Worm (Caenorhabditis elegans) whole organism, L1 larva: ENCODE data around the gene trul-1.

Source experiments
- C04F5.9 ChIP-seq: sonication (generic microtip); optimal IDR thresholded peaks from 2 replicates; lab custom pipeline; 2016; ENCODE audit warnings: missing genetic modification characterization, missing compliant biosample characterization
- C16A3.4 ChIP-seq: fragments of 150-350 bp; optimal IDR thresholded peaks from 2 replicates; lab custom pipeline; 2014; ENCODE audit warnings: missing biosample characterization, missing genetic modification characterization
- aha-1 ChIP-seq: fragments of 150-350 bp; optimal IDR thresholded peaks from 2 replicates; lab custom pipeline; 2014; ENCODE audit warnings: missing biosample characterization, missing genetic modification characterization
- aly-2 ChIP-seq: fragments of 150-350 bp; optimal IDR thresholded peaks from 2 replicates; lab custom pipeline; 2014; ENCODE audit warnings: missing biosample characterization, missing genetic modification characterization
- ama-1 ChIP-seq: fragments of 150-350 bp; optimal IDR thresholded peaks from 2 replicates; lab custom pipeline; 2014
- blmp-1 ChIP-seq: fragments of 150-350 bp; optimal IDR thresholded peaks from 2 replicates; lab custom pipeline; 2014; ENCODE audit warnings: missing biosample characterization, missing genetic modification characterization
- ceh-63 ChIP-seq: fragments of 200-800 bp; sonication (Bioruptor generic); optimal IDR thresholded peaks from 2 replicates; lab custom pipeline; 2018; ENCODE audit warnings: mild to moderate bottlenecking, missing genetic modification characterization, missing compliant biosample characterization
- ceh-90 ChIP-seq: sonication (generic microtip); optimal IDR thresholded peaks from 2 replicates; lab custom pipeline; 2016; ENCODE audit warnings: missing genetic modification characterization, missing compliant biosample characterization
- ces-1 ChIP-seq: fragments of 150-350 bp; optimal IDR thresholded peaks from 2 replicates; lab custom pipeline; 2014; ENCODE audit warnings: missing biosample characterization, missing genetic modification reagents, missing genetic modification characterization
- dpl-1 ChIP-seq, 3 experiments: fragments of 150-350 bp in 2 of 3; sonication (generic microtip) in 1 of 3; optimal IDR thresholded peaks; 2 replicates each; lab custom pipeline; 2014 to 2017; ENCODE audit warnings: missing biosample characterization in 3 of 3, missing genetic modification characterization in 3 of 3, missing genetic modification reagents in 3 of 3
- efl-1 ChIP-seq, 4 experiments: fragments of 150-350 bp; optimal IDR thresholded peaks in 3 of 4; peaks in 1 of 4; 1 replicate in 1 of 4; 2 replicates in 3 of 4; lab custom pipeline; 2014; ENCODE audit warnings: missing biosample characterization in 2 of 4, missing genetic modification characterization in 2 of 4, missing genetic modification reagents in 2 of 4
- egl-13 ChIP-seq: sonication (generic microtip); optimal IDR thresholded peaks from 2 replicates; lab custom pipeline; 2016; ENCODE audit warnings: missing genotype, missing genetic modification reagents, missing genetic modification characterization, missing compliant biosample characterization
- egl-27 ChIP-seq, 2 experiments: fragments of 150-350 bp in 1 of 2; sonication (generic microtip); optimal IDR thresholded peaks; 3 replicates each; lab custom pipeline; 2017 to 2018; ENCODE audit warnings: missing biosample characterization in 2 of 2, missing genetic modification characterization in 2 of 2, missing genetic modification reagents in 2 of 2
- ets-5 ChIP-seq: fragments of 200-800 bp; sonication (Bioruptor generic); IDR thresholded peaks from 2 replicates; pipeline ENCODE4 v1.3.6; 2022; ENCODE audit warnings: missing genetic modification characterization, missing compliant biosample characterization
- fkh-8 ChIP-seq: sonication (generic microtip); optimal IDR thresholded peaks from 2 replicates; lab custom pipeline; 2016; ENCODE audit warnings: mild to moderate bottlenecking, missing genetic modification characterization, missing compliant biosample characterization
- fos-1 ChIP-seq: fragments of 150-350 bp; optimal IDR thresholded peaks from 2 replicates; lab custom pipeline; 2014; ENCODE audit warnings: missing biosample characterization, missing genetic modification characterization
- grh-1 ChIP-seq: fragments of 200-800 bp; sonication (Bioruptor generic); IDR thresholded peaks from 2 replicates; pipeline ENCODE4 v1.3.6; 2022; ENCODE audit warnings: missing genetic modification reagents, missing genetic modification characterization, missing compliant biosample characterization
- hlh-17 ChIP-seq: fragments of 200-800 bp; sonication (Bioruptor generic); optimal IDR thresholded peaks from 2 replicates; lab custom pipeline; 2018; ENCODE audit warnings: missing genetic modification characterization, mild to moderate bottlenecking, missing compliant biosample characterization, moderate library complexity, borderline replicate concordance
- hpl-2 ChIP-seq: fragments of 150-350 bp; optimal IDR thresholded peaks from 2 replicates; lab custom pipeline; 2014; ENCODE audit warnings: missing biosample characterization, missing genetic modification reagents, missing genetic modification characterization
- irx-1 ChIP-seq: sonication (generic microtip); optimal IDR thresholded peaks from 2 replicates; lab custom pipeline; 2016; ENCODE audit warnings: missing genetic modification characterization, missing compliant biosample characterization
- lin-13 ChIP-seq: fragments of 150-350 bp; optimal IDR thresholded peaks from 2 replicates; lab custom pipeline; 2014; ENCODE audit warnings: missing biosample characterization, missing genetic modification reagents, missing genetic modification characterization
- lin-35 ChIP-seq, 2 experiments: fragments of 150-350 bp; optimal IDR thresholded peaks; 2 replicates each; lab custom pipeline; 2014; ENCODE audit warnings: missing biosample characterization in 2 of 2, missing genetic modification characterization in 2 of 2, missing genetic modification reagents in 2 of 2
- lin-39 ChIP-seq: fragments of 150-350 bp; optimal IDR thresholded peaks from 2 replicates; lab custom pipeline; 2014; ENCODE audit warnings: missing biosample characterization, missing genetic modification reagents, missing genetic modification characterization
- mef-2 ChIP-seq: fragments of 150-350 bp; optimal IDR thresholded peaks from 2 replicates; lab custom pipeline; 2014; ENCODE audit warnings: missing biosample characterization, missing genetic modification characterization
- mep-1 ChIP-seq: fragments of 150-350 bp; optimal IDR thresholded peaks from 2 replicates; lab custom pipeline; 2014; ENCODE audit warnings: missing biosample characterization, missing genetic modification characterization
- nhr-12 ChIP-seq: sonication (generic microtip); optimal IDR thresholded peaks from 2 replicates; lab custom pipeline; 2017; ENCODE audit warnings: missing biosample characterization, missing genetic modification characterization
- nhr-47 ChIP-seq: sonication (generic microtip); optimal IDR thresholded peaks from 2 replicates; lab custom pipeline; 2016; ENCODE audit warnings: mild to moderate bottlenecking, missing genetic modification characterization, moderate library complexity, missing compliant biosample characterization
- nhr-77 ChIP-seq: fragments of 150-350 bp; optimal IDR thresholded peaks from 2 replicates; lab custom pipeline; 2014; ENCODE audit warnings: missing biosample characterization, missing genetic modification characterization
- nhr-90 ChIP-seq: sonication (generic microtip); optimal IDR thresholded peaks from 2 replicates; lab custom pipeline; 2016; ENCODE audit warnings: mild to moderate bottlenecking, missing genetic modification characterization, missing compliant biosample characterization; ENCODE audit not compliant: poor library complexity
- rnt-1 ChIP-seq: sonication (generic microtip); optimal IDR thresholded peaks from 2 replicates; lab custom pipeline; 2016; ENCODE audit warnings: mild to moderate bottlenecking, missing genetic modification characterization, moderate library complexity, missing compliant biosample characterization
- skn-1 ChIP-seq: fragments of 150-350 bp; optimal IDR thresholded peaks from 2 replicates; lab custom pipeline; 2014; ENCODE audit warnings: missing biosample characterization, missing genetic modification characterization
- snpc-4 ChIP-seq: fragments of 150-350 bp; optimal IDR thresholded peaks from 2 replicates; lab custom pipeline; 2014; ENCODE audit warnings: missing biosample characterization, missing genetic modification characterization
- sox-4 ChIP-seq: sonication (generic microtip); optimal IDR thresholded peaks from 2 replicates; lab custom pipeline; 2016; ENCODE audit warnings: missing genetic modification characterization, missing compliant biosample characterization
- swsn-7 ChIP-seq: sonication (generic microtip); optimal IDR thresholded peaks from 2 replicates; lab custom pipeline; 2016; ENCODE audit warnings: missing genetic modification characterization, missing compliant biosample characterization
- tbx-2 ChIP-seq: sonication (generic microtip); optimal IDR thresholded peaks from 2 replicates; lab custom pipeline; 2016; ENCODE audit warnings: missing genetic modification characterization, missing compliant biosample characterization
- tlp-1 ChIP-seq: fragments of 150-350 bp; optimal IDR thresholded peaks from 2 replicates; lab custom pipeline; 2014; ENCODE audit warnings: missing biosample characterization, missing genetic modification characterization
- unc-130 ChIP-seq: fragments of 150-350 bp; optimal IDR thresholded peaks from 2 replicates; lab custom pipeline; 2017; ENCODE audit warnings: missing biosample characterization, missing genetic modification characterization, inconsistent platforms
- unc-30 ChIP-seq: sonication (generic microtip); optimal IDR thresholded peaks from 2 replicates; lab custom pipeline; 2017; ENCODE audit warnings: missing biosample characterization, missing genetic modification characterization
- unc-86 ChIP-seq: sonication (generic microtip); optimal IDR thresholded peaks from 2 replicates; lab custom pipeline; 2016; ENCODE audit warnings: missing genetic modification characterization, missing compliant biosample characterization
- vab-15 ChIP-seq: sonication (generic microtip); optimal IDR thresholded peaks from 2 replicates; lab custom pipeline; 2017; ENCODE audit warnings: missing genotype, mild to moderate bottlenecking, missing genetic modification characterization, missing compliant biosample characterization
- xbp-1 ChIP-seq: sonication (generic microtip); optimal IDR thresholded peaks from 2 replicates; lab custom pipeline; 2016; ENCODE audit warnings: missing genetic modification characterization, missing compliant biosample characterization
- zip-4 ChIP-seq: fragments of 200-800 bp; sonication (Bioruptor generic); optimal IDR thresholded peaks from 2 replicates; lab custom pipeline; 2018; ENCODE audit warnings: mild to moderate bottlenecking, missing genetic modification characterization, moderate library complexity, missing compliant biosample characterization
- ztf-11 ChIP-seq, 2 experiments: sonication (generic microtip); optimal IDR thresholded peaks; 2 replicates each; lab custom pipeline; 2016 to 2017; ENCODE audit warnings: missing genetic modification characterization in 2 of 2, missing biosample characterization in 1 of 2, missing compliant biosample characterization in 1 of 2
- ztf-4 ChIP-seq: fragments of 150-350 bp; optimal IDR thresholded peaks from 2 replicates; lab custom pipeline; 2014; ENCODE audit warnings: missing biosample characterization, missing genetic modification characterization

Gene trul-1

DNA sequence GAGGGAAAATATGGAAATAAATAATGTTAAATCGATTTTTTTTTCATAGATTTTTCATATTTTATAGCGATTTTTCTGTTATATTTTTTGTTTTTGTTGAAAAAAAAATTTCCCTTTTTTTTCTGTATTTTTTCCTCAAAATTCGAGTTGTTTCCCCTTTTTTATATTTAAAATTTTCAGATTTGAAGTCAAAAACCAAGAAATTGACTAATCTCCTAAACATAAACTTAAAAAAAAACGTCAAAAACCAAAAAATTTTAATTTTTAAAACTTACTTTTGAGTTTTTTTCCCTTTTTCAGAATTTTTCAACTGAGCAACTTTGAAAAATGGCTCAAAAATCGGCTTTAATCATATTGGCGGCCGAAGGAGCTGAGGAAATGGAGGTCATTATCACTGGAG lies 7.9 kb upstream of the trul-1 start, which contains the start of gene djr-1.1:
TSS of gene djr-1.1 (plus strand) at position 301 of the 400 bp plus-strand sequence.
- TF ChIP-seq nhr-47 (no peak), egl-27 (tag; optimal IDR thresholded peaks at IDR 0.05; lab: Kevin White, UChicago) (no peak), mef-2 (tag; lab: Kevin White, UChicago) (no peak), ztf-11 (tag; optimal IDR thresholded peaks at IDR 0.05; lab: Kevin White, UChicago) (no peak), nhr-12 (tag; lab: Kevin White, UChicago) (no peak), C04F5.9 (tag; lab: Kevin White, UChicago) (no peak), tlp-1 (tag; lab: Kevin White, UChicago) (no peak), ceh-63 (GFP tag; lab: Kevin White, UChicago) (no peak), aha-1 (tag; lab: Kevin White, UChicago) (no peak), blmp-1 (tag; lab: Kevin White, UChicago) (no peak), rnt-1 (tag; lab: Kevin White, UChicago) (no peak), unc-86 (tag; lab: Kevin White, UChicago) (no peak), C16A3.4 (tag; lab: Kevin White, UChicago) (no peak), ces-1 (GFP tag; lab: Kevin White, UChicago) (no peak), skn-1 (no peak), ama-1 (no peak), hlh-17 (GFP tag; lab: Kevin White, UChicago) (no peak)

DNA sequence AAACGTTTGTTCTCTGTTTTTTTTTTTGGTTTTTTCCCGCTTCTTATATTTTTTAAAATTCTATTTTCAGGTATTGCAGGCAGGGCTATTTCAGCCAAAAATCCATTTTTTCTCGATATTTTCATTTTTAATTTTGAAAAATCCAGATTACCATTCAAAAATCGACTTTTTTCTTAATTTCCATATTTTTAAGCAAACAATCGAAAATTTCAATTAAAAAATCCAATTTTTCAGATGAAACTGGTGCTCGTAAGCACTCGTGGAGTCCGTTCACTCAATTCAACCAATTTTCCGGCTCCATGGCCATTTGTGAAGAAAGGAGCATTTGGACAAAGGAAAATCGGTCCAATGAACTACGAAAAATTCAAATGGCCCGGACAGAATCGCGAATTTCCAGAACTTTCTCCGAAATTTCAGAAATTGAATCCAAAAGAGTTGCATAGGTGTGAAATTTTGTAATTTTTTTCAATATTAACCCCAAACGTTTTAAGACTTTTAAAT lies 6.4 kb upstream of the trul-1 start, which contains the start of gene mrpl-41:
TSS of gene mrpl-41 (plus strand) at position 235 of the 501 bp plus-strand sequence.
- TF ChIP-seq xbp-1 (tag; lab: Kevin White, UChicago), result no peak
- TF ChIP-seq efl-1 (optimal IDR thresholded peaks at IDR 0.05; lab: Kevin White, UChicago), result no peak
- TF ChIP-seq efl-1 (GFP tag; optimal IDR thresholded peaks at IDR 0.05 in 1 of 2; lab: Kevin White, UChicago), result peak in 1 of 2 experiments; percentile 91
- TF ChIP-seq, all 84 proteins: peak for 1

DNA sequence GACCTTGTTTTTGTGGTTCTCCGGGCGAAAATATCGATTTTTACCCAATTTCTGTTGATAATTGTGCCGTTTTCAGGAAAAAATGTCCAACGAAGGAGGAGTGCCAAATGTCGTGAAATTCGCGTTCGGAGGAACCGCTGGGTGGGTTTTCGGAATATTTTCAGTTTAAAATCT lies 4.1 kb upstream of the trul-1 start, which contains the start of gene misc-1:
TSS of gene misc-1 (plus strand) at position 75 of the 174 bp plus-strand sequence.
- TF ChIP-seq ets-5 (no peak), zip-4 (GFP tag; lab: Kevin White, UChicago) (no peak), lin-13 (no peak), tbx-2 (tag; lab: Kevin White, UChicago) (no peak), vab-15 (no peak), lin-39 (no peak), C04F5.9 (tag; lab: Kevin White, UChicago) (no peak)

DNA sequence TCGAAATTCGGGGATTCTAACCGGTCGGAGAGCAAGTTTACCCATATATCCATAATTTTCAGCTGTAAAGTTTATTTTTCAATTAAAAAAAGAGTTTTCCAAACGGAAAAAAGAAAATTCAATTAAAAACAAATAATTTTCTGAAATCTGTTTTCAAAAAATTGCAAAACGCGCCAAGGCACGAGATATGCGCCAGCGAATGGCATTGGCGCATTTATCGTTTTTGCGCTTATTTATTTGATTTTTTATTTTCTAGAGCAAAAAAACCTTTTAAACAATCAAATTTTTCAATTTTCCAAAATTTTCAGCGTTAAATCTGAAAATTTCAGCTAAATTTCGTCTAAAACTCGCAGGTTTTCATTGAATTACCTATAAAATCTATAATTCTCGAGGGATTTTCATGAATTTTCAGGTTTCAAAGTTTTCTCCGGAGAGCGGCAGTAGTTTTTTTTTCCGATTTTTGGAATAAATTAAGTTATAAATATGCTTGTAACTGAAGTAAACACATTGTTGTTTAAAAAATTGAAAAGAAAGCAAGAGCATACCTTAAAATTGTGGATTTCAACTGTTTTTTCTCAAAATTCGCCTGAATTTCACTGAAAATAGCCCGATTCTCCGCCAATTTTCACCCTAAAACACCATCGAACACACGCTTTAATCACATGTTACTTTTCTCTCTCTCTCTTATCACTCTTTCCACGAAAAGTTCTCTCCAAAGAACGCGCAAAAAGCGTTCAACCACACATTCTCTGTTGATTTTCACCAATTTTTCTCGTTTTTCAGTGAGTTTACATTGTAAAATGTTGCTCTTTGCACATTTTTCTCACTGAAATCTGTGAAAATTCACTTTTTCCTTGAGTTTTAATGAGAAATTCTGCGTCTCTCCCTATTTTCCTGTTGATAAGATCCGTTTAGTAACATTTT lies 3.5 kb upstream of the trul-1 start, which contains the start of gene B0432.10:
TSS of gene B0432.10 (minus strand) at position 649 of the 924 bp plus-strand sequence.
- peak; percentile 85 for TF ChIP-seq lin-13
- peak; percentile 38 for TF ChIP-seq nhr-77 (tag; lab: Kevin White, UChicago)
- peak; percentile 23 for TF ChIP-seq aly-2 (tag; lab: Kevin White, UChicago)
- peak; percentile 27 for TF ChIP-seq ztf-4 (tag; lab: Kevin White, UChicago)
- TF ChIP-seq unc-86 (tag; lab: Kevin White, UChicago), result peak; percentile 78
- peak; percentile 43 for TF ChIP-seq ceh-90 (tag; lab: Kevin White, UChicago)
- TF ChIP-seq irx-1 (tag; lab: Kevin White, UChicago), result peak; percentile 87
- no peak for TF ChIP-seq hpl-2 (GFP tag; lab: Kevin White, UChicago)
- peak; percentile 65 for TF ChIP-seq C04F5.9 (tag; lab: Kevin White, UChicago)
- peak; percentile 97 to 98 (median 97) for TF ChIP-seq dpl-1 (GFP tag; optimal IDR thresholded peaks at IDR 0.05; lab: Kevin White, UChicago)
- TF ChIP-seq rnt-1 (tag; lab: Kevin White, UChicago), result peak; percentile 89
- TF ChIP-seq mep-1 (tag; lab: Kevin White, UChicago), result peak; percentile 99
- TF ChIP-seq swsn-7 (tag; lab: Kevin White, UChicago), result peak; percentile 89
- no peak for TF ChIP-seq unc-30
- peak; percentile 76 to 97 for TF ChIP-seq efl-1 (optimal IDR thresholded peaks at IDR 0.05; lab: Kevin White, UChicago)
- TF ChIP-seq efl-1 (GFP tag; optimal IDR thresholded peaks at IDR 0.05 in 1 of 2; lab: Kevin White, UChicago), result peak; percentile 97 to 100
- peak; percentile 81 for TF ChIP-seq egl-13 (tag; lab: Kevin White, UChicago)
- TF ChIP-seq aha-1 (tag; lab: Kevin White, UChicago), result peak; percentile 32
- peak; percentile 77 for TF ChIP-seq grh-1
- TF ChIP-seq unc-130 (tag; lab: Kevin White, UChicago), result peak; percentile 95
- TF ChIP-seq zip-4 (GFP tag; lab: Kevin White, UChicago), result peak; percentile 55
- peak; percentile 62 for TF ChIP-seq sox-4 (tag; lab: Kevin White, UChicago)
- peak; percentile 95 to 97 for TF ChIP-seq lin-35 (GFP tag; optimal IDR thresholded peaks at IDR 0.05; lab: Kevin White, UChicago)
- peak; percentile 84 for TF ChIP-seq snpc-4 (tag; lab: Kevin White, UChicago)
- TF ChIP-seq nhr-90 (tag; lab: Kevin White, UChicago), result peak; percentile 86
- TF ChIP-seq fos-1, result peak; percentile 55
- peak; percentile 80 for TF ChIP-seq fkh-8
- peak in 1 of 2 experiments; percentile 54 for TF ChIP-seq ztf-11 (tag; optimal IDR thresholded peaks at IDR 0.05; lab: Kevin White, UChicago)
